Fruit fly (Drosophila melanogaster) whole organism, embryonic: Measurements from ENCODE around the gene Cep135.

Experiments
- Sox102F ChIP-seq: fragments of 200-800 bp; sonication (Bioruptor generic); optimal IDR thresholded peaks from 2 replicates; lab custom pipeline; 2018; ENCODE audit warnings: missing biosample characterization, mild to moderate bottlenecking, missing genetic modification characterization, moderate library complexity
- Ssrp ChIP-seq: fragments of 200-800 bp; sonication (Bioruptor generic); optimal IDR thresholded peaks from 2 replicates; lab custom pipeline; 2018; ENCODE audit warnings: missing biosample characterization, mild to moderate bottlenecking, missing genetic modification characterization, moderate library complexity
- bowl ChIP-seq: fragments of 200-800 bp; sonication (Bioruptor generic); IDR thresholded peaks from 2 replicates; pipeline ENCODE4 v1.3.6; 2022; ENCODE audit warnings: missing biosample characterization, missing genetic modification characterization
- pfk ChIP-seq: fragments of 200-800 bp; sonication (Bioruptor generic); optimal IDR thresholded peaks from 2 replicates; lab custom pipeline; 2018; ENCODE audit warnings: missing biosample characterization, mild to moderate bottlenecking, missing genetic modification characterization, moderate library complexity
- trh ChIP-seq: fragments of 200-800 bp; sonication (Bioruptor generic); optimal IDR thresholded peaks from 2 replicates; lab custom pipeline; 2016; ENCODE audit warnings: missing biosample characterization, missing genetic modification characterization

DNA sequence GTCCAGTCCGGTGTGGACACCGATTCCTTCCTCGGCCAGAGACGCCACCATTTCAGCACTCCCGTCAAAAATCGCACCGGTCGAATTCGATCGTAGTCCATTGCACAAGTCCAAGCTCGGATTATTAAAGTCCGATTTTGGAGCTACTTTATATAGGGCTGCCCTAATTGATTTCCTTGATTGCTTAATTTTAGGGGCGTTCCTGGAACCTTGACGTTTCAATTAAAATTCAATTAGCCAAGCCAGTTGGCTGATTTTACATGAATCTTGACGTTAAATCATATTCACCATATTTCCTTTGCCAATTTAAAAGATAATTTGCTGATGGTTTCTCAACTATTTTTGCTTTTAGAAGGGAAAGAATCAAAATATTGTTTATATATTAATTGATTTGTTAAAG lies 38.2 kb upstream of the Cep135 start, which contains the start of gene Or71a:
- TF ChIP-seq trh: no peak
- TF ChIP-seq pfk: no peak
- TF ChIP-seq bowl: no peak
- no peak for TF ChIP-seq Sox102F
- no peak for TF ChIP-seq Ssrp (tag; lab: Kevin White, UChicago)
